Worm (Caenorhabditis elegans) whole organism, L1 larva: ENCODE results near the gene nfya-1.

Experiments
- aha-1 ChIP-seq: fragments of 150-350 bp; optimal IDR thresholded peaks from 2 replicates; lab custom pipeline; 2014; ENCODE audit warnings: missing biosample characterization, missing genetic modification characterization
- aly-2 ChIP-seq: fragments of 150-350 bp; optimal IDR thresholded peaks from 2 replicates; lab custom pipeline; 2014; ENCODE audit warnings: missing biosample characterization, missing genetic modification characterization
- ceh-88 ChIP-seq: fragments of 200-800 bp; sonication (Bioruptor generic); IDR thresholded peaks from 2 replicates; pipeline ENCODE4 v1.3.6; 2022; ENCODE audit warnings: missing genetic modification characterization, missing compliant biosample characterization
- ces-1 ChIP-seq: fragments of 150-350 bp; optimal IDR thresholded peaks from 2 replicates; lab custom pipeline; 2014; ENCODE audit warnings: missing biosample characterization, missing genetic modification reagents, missing genetic modification characterization
- egl-13 ChIP-seq: sonication (generic microtip); optimal IDR thresholded peaks from 2 replicates; lab custom pipeline; 2016; ENCODE audit warnings: missing genotype, missing genetic modification reagents, missing genetic modification characterization, missing compliant biosample characterization
- ets-5 ChIP-seq: fragments of 200-800 bp; sonication (Bioruptor generic); IDR thresholded peaks from 2 replicates; pipeline ENCODE4 v1.3.6; 2022; ENCODE audit warnings: missing genetic modification characterization, missing compliant biosample characterization
- grh-1 ChIP-seq: fragments of 200-800 bp; sonication (Bioruptor generic); IDR thresholded peaks from 2 replicates; pipeline ENCODE4 v1.3.6; 2022; ENCODE audit warnings: missing genetic modification reagents, missing genetic modification characterization, missing compliant biosample characterization
- irx-1 ChIP-seq: sonication (generic microtip); optimal IDR thresholded peaks from 2 replicates; lab custom pipeline; 2016; ENCODE audit warnings: missing genetic modification characterization, missing compliant biosample characterization
- lin-35 ChIP-seq, 2 experiments: fragments of 150-350 bp; optimal IDR thresholded peaks; 2 replicates each; lab custom pipeline; 2014; ENCODE audit warnings: missing biosample characterization in 2 of 2, missing genetic modification characterization in 2 of 2, missing genetic modification reagents in 2 of 2
- lir-3 ChIP-seq: sonication (generic microtip); optimal IDR thresholded peaks from 2 replicates; lab custom pipeline; 2016; ENCODE audit warnings: mild to moderate bottlenecking, missing genetic modification characterization, moderate library complexity, missing compliant biosample characterization; ENCODE audit not compliant: poor library complexity
- nhr-20 ChIP-seq: sonication (generic microtip); optimal IDR thresholded peaks from 2 replicates; lab custom pipeline; 2016; ENCODE audit warnings: mild to moderate bottlenecking, missing genetic modification characterization, missing compliant biosample characterization
- nhr-237 ChIP-seq: fragments of 150-350 bp; optimal IDR thresholded peaks from 2 replicates; lab custom pipeline; 2014; ENCODE audit warnings: missing biosample characterization, missing genetic modification characterization
- nhr-28 ChIP-seq: fragments of 150-350 bp; optimal IDR thresholded peaks from 2 replicates; lab custom pipeline; 2014; ENCODE audit warnings: missing biosample characterization, missing genetic modification characterization
- pag-3 ChIP-seq: sonication (generic microtip); optimal IDR thresholded peaks from 2 replicates; lab custom pipeline; 2017; ENCODE audit warnings: missing genetic modification characterization, mild to moderate bottlenecking, missing compliant biosample characterization, antibody characterized with exemption, borderline replicate concordance; ENCODE audit not compliant: insufficient read depth
- skn-1 ChIP-seq: fragments of 150-350 bp; optimal IDR thresholded peaks from 2 replicates; lab custom pipeline; 2014; ENCODE audit warnings: missing biosample characterization, missing genetic modification characterization
- unc-30 ChIP-seq: sonication (generic microtip); optimal IDR thresholded peaks from 2 replicates; lab custom pipeline; 2017; ENCODE audit warnings: missing biosample characterization, missing genetic modification characterization
- xbp-1 ChIP-seq: sonication (generic microtip); optimal IDR thresholded peaks from 2 replicates; lab custom pipeline; 2016; ENCODE audit warnings: missing genetic modification characterization, missing compliant biosample characterization
- ztf-11 ChIP-seq, 2 experiments: sonication (generic microtip); optimal IDR thresholded peaks; 2 replicates each; lab custom pipeline; 2016 to 2017; ENCODE audit warnings: missing genetic modification characterization in 2 of 2, missing biosample characterization in 1 of 2, missing compliant biosample characterization in 1 of 2

The nfya-1 gene

DNA sequence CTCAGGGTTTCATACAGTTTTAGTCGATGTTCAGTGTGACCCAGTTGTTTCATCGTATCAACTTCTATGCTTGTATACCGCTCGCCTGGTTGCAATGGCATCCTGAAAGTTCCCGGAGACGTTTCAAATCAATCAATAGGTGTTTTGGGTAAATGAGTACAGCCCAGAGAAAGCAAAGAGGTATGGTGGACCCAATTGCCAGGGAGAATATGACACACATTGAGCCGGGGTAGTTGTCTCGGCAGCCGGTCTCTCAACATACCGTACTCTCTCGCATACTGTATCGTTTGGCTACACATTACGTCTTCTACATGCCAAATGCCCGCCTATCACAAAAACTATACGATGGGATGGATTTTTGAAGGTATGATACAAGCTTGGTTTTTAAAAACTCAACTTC lies 48.6 kb downstream of the nfya-1 start, which contains the start of gene Y62H9A.9:
Gene Y62H9A.9, minus strand, starts transcription at position 101 of the 400 bp plus-strand sequence.
- no peak for TF ChIP-seq egl-13
- 0 out of 2 replicates have a peak, but pooled peaks have one; percentile 48 for TF ChIP-seq ets-5 (GFP tag; lab: Robert Waterston, UW)

DNA sequence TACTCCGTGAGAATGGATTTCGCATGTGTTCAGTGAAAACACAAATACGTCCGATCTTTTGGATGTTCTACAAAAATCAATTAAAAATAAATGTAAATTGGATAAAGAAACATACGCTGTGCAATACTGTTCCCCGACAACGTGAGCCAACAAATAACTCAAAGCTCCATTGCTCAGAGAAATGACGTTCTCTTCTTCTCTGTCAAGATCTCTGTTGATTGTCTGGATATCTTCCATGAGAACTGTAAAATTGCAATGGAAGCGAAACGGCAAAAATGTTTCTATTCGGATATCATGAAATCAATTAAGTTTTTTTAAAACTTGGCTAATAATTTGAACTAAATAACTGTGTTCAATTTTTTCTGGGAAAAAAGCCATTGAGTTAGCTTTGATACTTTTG lies 49.9 kb downstream of the nfya-1 start:
- TF ChIP-seq lin-35 (GFP tag; optimal IDR thresholded peaks at IDR 0.05; lab: Kevin White, UChicago) (no peak), nhr-237 (tag; lab: Kevin White, UChicago) (no peak), ces-1 (GFP tag; lab: Kevin White, UChicago) (no peak), nhr-28 (tag; lab: Kevin White, UChicago) (no peak), unc-30 (tag; lab: Kevin White, UChicago) (no peak), aly-2 (tag; lab: Kevin White, UChicago) (no peak), nhr-20 (tag; lab: Kevin White, UChicago) (no peak), xbp-1 (tag; lab: Kevin White, UChicago) (no peak), ceh-88 (GFP tag; lab: Robert Waterston, UW) (no peak), ztf-11 (tag; optimal IDR thresholded peaks at IDR 0.05; lab: Kevin White, UChicago) (no peak), lir-3 (tag; lab: Kevin White, UChicago) (no peak), pag-3 (tag; lab: Kevin White, UChicago) (no peak), aha-1 (tag; lab: Kevin White, UChicago) (no peak), irx-1 (no peak), grh-1 (GFP tag; lab: Robert Waterston, UW) (no peak), skn-1 (no peak)
